Worm (Caenorhabditis elegans) whole organism, L3 larva: ENCODE results near the gene F10C2.4.

Source experiments
- R02D3.7 ChIP-seq: fragments of 150-350 bp; optimal IDR thresholded peaks from 2 replicates; lab custom pipeline; 2014; ENCODE audit warnings: missing biosample characterization, missing genetic modification characterization
- ZK546.5 ChIP-seq: sonication (generic microtip); optimal IDR thresholded peaks from 2 replicates; lab custom pipeline; 2017; ENCODE audit warnings: missing biosample characterization, missing genetic modification characterization
- aly-2 ChIP-seq: fragments of 150-350 bp; optimal IDR thresholded peaks from 2 replicates; lab custom pipeline; 2014; ENCODE audit warnings: missing biosample characterization, missing genetic modification characterization
- ama-1 ChIP-seq: fragments of 150-350 bp; optimal IDR thresholded peaks from 2 replicates; lab custom pipeline; 2018
- ceh-16 ChIP-seq: sonication (generic microtip); optimal IDR thresholded peaks from 2 replicates; lab custom pipeline; 2017; ENCODE audit warnings: missing biosample characterization, missing genetic modification characterization
- ceh-28 ChIP-seq: fragments of 150-350 bp; optimal IDR thresholded peaks from 2 replicates; lab custom pipeline; 2014; ENCODE audit warnings: missing biosample characterization, missing genetic modification reagents, missing genetic modification characterization
- ceh-82 ChIP-seq: fragments of 150-350 bp; optimal IDR thresholded peaks from 2 replicates; lab custom pipeline; 2014; ENCODE audit warnings: missing biosample characterization, missing genetic modification characterization
- ceh-9 ChIP-seq: sonication (generic microtip); optimal IDR thresholded peaks from 2 replicates; lab custom pipeline; 2018; ENCODE audit warnings: missing biosample characterization, missing genetic modification characterization
- egl-27 ChIP-seq: sonication (generic microtip); optimal IDR thresholded peaks from 4 replicates; lab custom pipeline; 2017; ENCODE audit warnings: missing biosample characterization, missing genetic modification reagents, missing genetic modification characterization
- egl-5 ChIP-seq: fragments of 150-350 bp; optimal IDR thresholded peaks from 2 replicates; lab custom pipeline; 2017; ENCODE audit warnings: missing biosample characterization, missing genetic modification reagents, missing genetic modification characterization, inconsistent platforms
- elt-2 ChIP-seq: sonication (generic microtip); optimal IDR thresholded peaks from 2 replicates; lab custom pipeline; 2016; ENCODE audit warnings: missing genetic modification reagents, mild to moderate bottlenecking, missing genetic modification characterization, missing compliant biosample characterization
- elt-3 ChIP-seq, 3 experiments: fragments of 150-350 bp in 1 of 3; sonication (generic microtip) in 2 of 3; optimal IDR thresholded peaks; 2 replicates in 2 of 3; 4 replicates in 1 of 3; lab custom pipeline; 2014 to 2017; ENCODE audit warnings: missing biosample characterization in 3 of 3, missing genetic modification characterization in 3 of 3
- eor-1 ChIP-seq, 2 experiments: fragments of 150-350 bp; optimal IDR thresholded peaks; 2 replicates each; lab custom pipeline; 2014 to 2018; ENCODE audit warnings: missing biosample characterization in 2 of 2, missing genetic modification characterization in 2 of 2
- fkh-10 ChIP-seq: sonication (generic microtip); optimal IDR thresholded peaks from 2 replicates; lab custom pipeline; 2017; ENCODE audit warnings: missing biosample characterization, missing genetic modification reagents, missing genetic modification characterization
- fkh-2 ChIP-seq: fragments of 150-350 bp; optimal IDR thresholded peaks from 2 replicates; lab custom pipeline; 2014; ENCODE audit warnings: missing biosample characterization, missing genetic modification reagents, missing genetic modification characterization
- fos-1 ChIP-seq: fragments of 150-350 bp; optimal IDR thresholded peaks from 2 replicates; lab custom pipeline; 2014; ENCODE audit warnings: missing biosample characterization, missing genetic modification characterization
- hmg-11 ChIP-seq: sonication (generic microtip); optimal IDR thresholded peaks from 2 replicates; lab custom pipeline; 2016; ENCODE audit warnings: missing genetic modification characterization, missing compliant biosample characterization
- jun-1 ChIP-seq: fragments of 150-350 bp; optimal IDR thresholded peaks from 2 replicates; lab custom pipeline; 2014; ENCODE audit warnings: missing biosample characterization, missing genetic modification reagents, missing genetic modification characterization
- lin-15B ChIP-seq: fragments of 150-350 bp; optimal IDR thresholded peaks from 2 replicates; lab custom pipeline; 2014; ENCODE audit warnings: missing biosample characterization, missing genetic modification characterization
- lin-39 ChIP-seq: fragments of 150-350 bp; optimal IDR thresholded peaks from 2 replicates; lab custom pipeline; 2018; ENCODE audit warnings: missing biosample characterization, missing genetic modification reagents, missing genetic modification characterization
- lsy-12 ChIP-seq: sonication (generic microtip); optimal IDR thresholded peaks from 2 replicates; lab custom pipeline; 2016; ENCODE audit warnings: mild to moderate bottlenecking, missing genetic modification characterization, missing compliant biosample characterization
- mdl-1 ChIP-seq: fragments of 150-350 bp; optimal IDR thresholded peaks from 2 replicates; lab custom pipeline; 2014; ENCODE audit warnings: missing biosample characterization, missing genetic modification characterization
- nfya-1 ChIP-seq: sonication (generic microtip); optimal IDR thresholded peaks from 2 replicates; lab custom pipeline; 2017; ENCODE audit warnings: missing genetic modification characterization, mild to moderate bottlenecking, missing compliant biosample characterization, antibody characterized with exemption, moderate library complexity; ENCODE audit not compliant: insufficient read depth
- nhr-11 ChIP-seq: fragments of 150-350 bp; optimal IDR thresholded peaks from 2 replicates; lab custom pipeline; 2014; ENCODE audit warnings: missing biosample characterization, missing genetic modification characterization
- nhr-12 ChIP-seq: fragments of 150-350 bp; optimal IDR thresholded peaks from 2 replicates; lab custom pipeline; 2014; ENCODE audit warnings: missing biosample characterization, missing genetic modification characterization
- nhr-237 ChIP-seq: fragments of 150-350 bp; optimal IDR thresholded peaks from 2 replicates; lab custom pipeline; 2014; ENCODE audit warnings: missing biosample characterization, missing genetic modification characterization
- nhr-25 ChIP-seq: sonication (generic microtip); optimal IDR thresholded peaks from 2 replicates; lab custom pipeline; 2017; ENCODE audit warnings: missing biosample characterization, missing genetic modification characterization
- nhr-28 ChIP-seq: fragments of 150-350 bp; optimal IDR thresholded peaks from 2 replicates; lab custom pipeline; 2014; ENCODE audit warnings: missing biosample characterization, missing genetic modification characterization
- nhr-43 ChIP-seq: sonication (generic microtip); optimal IDR thresholded peaks from 2 replicates; lab custom pipeline; 2016; ENCODE audit warnings: mild to moderate bottlenecking, missing genetic modification characterization, missing compliant biosample characterization; ENCODE audit not compliant: poor library complexity, severe bottlenecking
- nhr-76 ChIP-seq: fragments of 150-350 bp; sonication (generic microtip); optimal IDR thresholded peaks from 5 replicates; lab custom pipeline; 2014; ENCODE audit warnings: missing biosample characterization, missing genetic modification characterization
- nhr-77 ChIP-seq: fragments of 150-350 bp; optimal IDR thresholded peaks from 2 replicates; lab custom pipeline; 2014; ENCODE audit warnings: missing biosample characterization, missing genetic modification characterization
- pha-4 ChIP-seq: fragments of 150-350 bp; optimal IDR thresholded peaks from 2 replicates; lab custom pipeline; 2014; ENCODE audit warnings: missing biosample characterization, missing genetic modification reagents, missing genetic modification characterization
- pqm-1 ChIP-seq: fragments of 150-350 bp; optimal IDR thresholded peaks from 2 replicates; lab custom pipeline; 2017; ENCODE audit warnings: missing biosample characterization, missing genetic modification characterization, inconsistent platforms
- sea-2 ChIP-seq: fragments of 150-350 bp; sonication (generic microtip); optimal IDR thresholded peaks from 4 replicates; lab custom pipeline; 2014; ENCODE audit warnings: missing biosample characterization, missing genetic modification reagents, missing genetic modification characterization
- skn-1 ChIP-seq: fragments of 150-350 bp; optimal IDR thresholded peaks from 2 replicates; lab custom pipeline; 2014; ENCODE audit warnings: missing biosample characterization, missing genetic modification characterization
- snpc-4 ChIP-seq: fragments of 150-350 bp; optimal IDR thresholded peaks from 2 replicates; lab custom pipeline; 2014; ENCODE audit warnings: missing biosample characterization, missing genetic modification characterization
- tbx-2 ChIP-seq: sonication (generic microtip); optimal IDR thresholded peaks from 2 replicates; lab custom pipeline; 2016; ENCODE audit warnings: mild to moderate bottlenecking, missing genetic modification characterization, missing compliant biosample characterization
- unc-39 ChIP-seq: sonication (generic microtip); optimal IDR thresholded peaks from 4 replicates; lab custom pipeline; 2017; ENCODE audit warnings: missing biosample characterization, missing genetic modification characterization
- unc-62 ChIP-seq: fragments of 150-350 bp; sonication (generic microtip); optimal IDR thresholded peaks from 4 replicates; lab custom pipeline; 2014; ENCODE audit warnings: missing biosample characterization, missing genetic modification reagents, missing genetic modification characterization
- zag-1 ChIP-seq: fragments of 150-350 bp; optimal IDR thresholded peaks from 2 replicates; lab custom pipeline; 2014; ENCODE audit warnings: missing biosample characterization, missing genetic modification characterization
- ztf-11 ChIP-seq: fragments of 150-350 bp; optimal IDR thresholded peaks from 2 replicates; lab custom pipeline; 2014; ENCODE audit warnings: missing biosample characterization, missing genetic modification characterization
- ztf-4 ChIP-seq: fragments of 150-350 bp; optimal IDR thresholded peaks from 2 replicates; lab custom pipeline; 2014; ENCODE audit warnings: missing biosample characterization, missing genetic modification characterization

The F10C2.4 gene

ce11 chrV:12065369-12065768, 24.0 kb downstream of the F10C2.4 start, which contains the start of gene pqn-53:
TSS of gene pqn-53 (minus strand) at chrV:12065391.
- TF ChIP-seq elt-2 (tag; lab: Kevin White, UChicago) = peak; percentile 7
- no peak for TF ChIP-seq pqm-1 (tag; lab: Kevin White, UChicago)
- no peak for TF ChIP-seq ztf-11 (tag; lab: Kevin White, UChicago)
- peak; percentile 31 for TF ChIP-seq lin-39 (tag; lab: Kevin White, UChicago)
- TF ChIP-seq ama-1 (lab: Kevin White, UChicago) = peak; percentile 28
- TF ChIP-seq eor-1 (tag; optimal IDR thresholded peaks at IDR 0.05; lab: Kevin White, UChicago) = no peak
- no peak for TF ChIP-seq ztf-4 (tag; lab: Kevin White, UChicago)
- peak; percentile 46 for TF ChIP-seq nfya-1 (tag; lab: Kevin White, UChicago)
- no peak for TF ChIP-seq jun-1 (tag; lab: Kevin White, UChicago)
- no peak for TF ChIP-seq R02D3.7 (tag; lab: Kevin White, UChicago)
- TF ChIP-seq tbx-2 (tag; lab: Kevin White, UChicago) = no peak
- TF ChIP-seq aly-2 = no peak
- TF ChIP-seq ceh-28 = peak; percentile 63
- no peak for TF ChIP-seq skn-1 (tag; lab: Kevin White, UChicago)
- TF ChIP-seq pha-4 = peak; percentile 22
- TF ChIP-seq nhr-11 (tag; lab: Kevin White, UChicago) = no peak
- TF ChIP-seq nhr-237 (tag; lab: Kevin White, UChicago) = no peak
- TF ChIP-seq lin-15B (tag; lab: Kevin White, UChicago) = no peak
- TF ChIP-seq egl-27 (tag; lab: Kevin White, UChicago) = no peak
- no peak for TF ChIP-seq elt-3 (tag; optimal IDR thresholded peaks at IDR 0.05; lab: Kevin White, UChicago)
- no peak for TF ChIP-seq fos-1 (tag; lab: Kevin White, UChicago)
- TF ChIP-seq ceh-16 (tag; lab: Kevin White, UChicago) = no peak
- TF ChIP-seq sea-2 (GFP tag; lab: Kevin White, UChicago) = no peak
- TF ChIP-seq hmg-11 = no peak
- peak; percentile 37 for TF ChIP-seq snpc-4 (tag; lab: Kevin White, UChicago)
- peak; percentile 29 for TF ChIP-seq nhr-25 (tag; lab: Kevin White, UChicago)

ce11 chrV:12065859-12066258, 24.5 kb downstream of the F10C2.4 start:
- TF ChIP-seq lin-15B (tag; lab: Kevin White, UChicago) (peak; percentile 5), egl-5 (no peak), ama-1 (lab: Kevin White, UChicago) (no peak), nfya-1 (tag; lab: Kevin White, UChicago) (peak; percentile 5)
- TF ChIP-seq, all 47 proteins: peak for 2

- TF ChIP-seq fkh-10 = no peak
- no peak for TF ChIP-seq ZK546.5 (tag; lab: Kevin White, UChicago)
- TF ChIP-seq nhr-77 = no peak
- no peak for TF ChIP-seq sea-2 (GFP tag; lab: Kevin White, UChicago)
- no peak for TF ChIP-seq ceh-16 (tag; lab: Kevin White, UChicago)
- no peak for TF ChIP-seq nhr-43 (tag; lab: Kevin White, UChicago)
- TF ChIP-seq ama-1 (lab: Kevin White, UChicago) = no peak
- TF ChIP-seq aly-2 = no peak
- no peak for TF ChIP-seq nhr-237 (tag; lab: Kevin White, UChicago)
- TF ChIP-seq unc-62 (GFP tag; lab: Kevin White, UChicago) = no peak
- no peak for TF ChIP-seq snpc-4 (tag; lab: Kevin White, UChicago)
- no peak for TF ChIP-seq nhr-12
- TF ChIP-seq nhr-76 (tag; lab: Kevin White, UChicago) = no peak
- TF ChIP-seq fkh-2 (tag; lab: Kevin White, UChicago) = no peak
- no peak for TF ChIP-seq unc-39 (tag; lab: Kevin White, UChicago)
- TF ChIP-seq elt-3 (tag; optimal IDR thresholded peaks at IDR 0.05; lab: Kevin White, UChicago) = no peak
- no peak for TF ChIP-seq pha-4
- TF ChIP-seq eor-1 (tag; optimal IDR thresholded peaks at IDR 0.05; lab: Kevin White, UChicago) = no peak
Observed at ce11 chrV:12068437-12068836, 27.1 kb downstream of the F10C2.4 start, which contains the start of gene kmo-2. TSS of gene kmo-2 (minus strand) at chrV:12068537.

ce11 chrV:12070419-12070818, 29.1 kb downstream of the F10C2.4 start, which contains the start of gene kmo-1:
TSS of gene kmo-1 (minus strand) at chrV:12070519.
- TF ChIP-seq mdl-1 (tag; lab: Kevin White, UChicago) (no peak), tbx-2 (tag; lab: Kevin White, UChicago) (no peak), nhr-77 (no peak), skn-1 (tag; lab: Kevin White, UChicago) (no peak), lsy-12 (tag; lab: Kevin White, UChicago) (no peak), nhr-28 (tag; lab: Kevin White, UChicago) (no peak), ZK546.5 (tag; lab: Kevin White, UChicago) (no peak), ceh-82 (tag; lab: Kevin White, UChicago) (no peak), jun-1 (tag; lab: Kevin White, UChicago) (no peak), R02D3.7 (tag; lab: Kevin White, UChicago) (no peak), ceh-9 (tag; lab: Kevin White, UChicago) (no peak), zag-1 (no peak), fos-1 (tag; lab: Kevin White, UChicago) (no peak)
- TF ChIP-seq, all 47 proteins: peak for 0
